Worm (Caenorhabditis elegans): ENCODE data around the gene bath-47.
"Not testable (repeated sequence)": the region's sequence is repeated elsewhere in the genome, so short reads cannot be mapped to it uniquely, and the experiment has no call there.

Gene bath-47

ce11 chrII:1636392-1636791 lies 34.8 kb downstream of the bath-47 start, which contains the start of gene srg-20:
TSS of gene srg-20 (plus strand) at chrII:1636692.
- TF ChIP-seq scrt-1 (GFP tag; IDR thresholded peaks at IDR 0.05); B0310.2 (tag; optimal IDR thresholded peaks at IDR 0.05); hmg-4 (GFP tag; optimal IDR thresholded peaks at IDR 0.05): not testable (repeated sequence)

- TF ChIP-seq tra-4 (tag; optimal IDR thresholded peaks at IDR 0.05) (no peak), hmg-4 (GFP tag; optimal IDR thresholded peaks at IDR 0.05) (no peak), ets-7 (tag; optimal IDR thresholded peaks at IDR 0.05) (no peak), flt-1 (GFP tag; IDR thresholded peaks at IDR 0.05) (no peak), ceh-36 (tag; optimal IDR thresholded peaks at IDR 0.05) (no peak), ceh-13 (GFP tag; optimal IDR thresholded peaks at IDR 0.05) (no peak), pes-1 (GFP tag; IDR thresholded peaks at IDR 0.05) (no peak), sea-1 (GFP tag; conservative IDR thresholded peaks at IDR 0.05) (no peak), hmbx-1 (tag; optimal IDR thresholded peaks at IDR 0.05) (no peak), F13C5.2 (tag; optimal IDR thresholded peaks at IDR 0.05) (no peak), aly-1 (tag; optimal IDR thresholded peaks at IDR 0.05) (no peak), B0310.2 (tag; optimal IDR thresholded peaks at IDR 0.05) (no peak), scrt-1 (GFP tag; IDR thresholded peaks at IDR 0.05) (no peak), ama-1 (optimal IDR thresholded peaks at IDR 0.05) (no peak), tbx-37 (GFP tag; conservative IDR thresholded peaks at IDR 0.05) (no peak), tbx-11 (GFP tag; IDR thresholded peaks at IDR 0.05) (no peak), hnd-1 (tag; optimal IDR thresholded peaks at IDR 0.05) (no peak)
Observed at ce11 chrII:1640496-1640895, 38.9 kb downstream of the bath-47 start, which contains the start of gene srh-72. TSS of gene srh-72 (minus strand) at chrII:1640596.

DNA sequence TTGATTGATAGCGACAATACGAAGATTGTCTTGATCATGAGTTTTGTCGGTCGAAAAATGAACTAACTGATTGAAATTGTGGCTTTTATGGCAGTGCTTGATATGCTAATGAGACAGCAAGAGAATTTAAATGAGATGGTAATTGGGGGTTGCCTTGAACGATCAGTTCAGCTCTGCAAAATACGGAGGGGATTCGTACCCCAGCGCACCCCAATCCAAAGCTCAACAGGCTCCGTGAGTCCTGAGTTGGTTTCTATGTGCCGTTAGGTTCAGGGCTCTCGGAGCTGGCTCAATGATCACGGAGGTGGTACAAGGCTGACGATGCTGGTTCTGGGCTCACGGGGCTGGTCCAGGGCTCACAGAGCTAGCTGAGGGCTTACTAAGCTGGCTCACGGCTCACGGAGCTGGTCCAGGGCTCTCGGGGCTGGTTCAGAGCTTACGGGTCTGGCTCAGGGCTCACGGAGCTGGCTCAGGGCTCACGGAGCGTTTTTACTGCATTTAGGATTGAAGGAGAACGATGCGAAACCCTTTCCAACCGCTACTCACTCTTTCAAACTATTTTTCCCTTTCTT lies 43.3 kb downstream of the bath-47 start, which contains the start of gene ZC204.6:
TSS of gene ZC204.6 (minus strand) at position 51 of the 572 bp plus-strand sequence.
- no peak for TF ChIP-seq ceh-36 (tag; optimal IDR thresholded peaks at IDR 0.05)

- TF ChIP-seq ceh-13 (GFP tag; optimal IDR thresholded peaks at IDR 0.05) (no peak), ama-1 (optimal IDR thresholded peaks at IDR 0.05) (no peak), B0310.2 (tag; optimal IDR thresholded peaks at IDR 0.05) (no peak), tbx-37 (GFP tag; conservative IDR thresholded peaks at IDR 0.05) (no peak), ets-7 (tag; optimal IDR thresholded peaks at IDR 0.05) (no peak), hmbx-1 (tag; optimal IDR thresholded peaks at IDR 0.05) (no peak), tra-4 (tag; optimal IDR thresholded peaks at IDR 0.05) (no peak), aly-1 (tag; optimal IDR thresholded peaks at IDR 0.05) (no peak), flt-1 (GFP tag; IDR thresholded peaks at IDR 0.05) (no peak), pes-1 (GFP tag; IDR thresholded peaks at IDR 0.05) (no peak), F13C5.2 (tag; optimal IDR thresholded peaks at IDR 0.05) (no peak), ceh-36 (tag; optimal IDR thresholded peaks at IDR 0.05) (no peak), sea-1 (GFP tag; conservative IDR thresholded peaks at IDR 0.05) (no peak), hmg-4 (GFP tag; optimal IDR thresholded peaks at IDR 0.05) (no peak), tbx-11 (GFP tag; IDR thresholded peaks at IDR 0.05) (no peak)
Observed at ce11 chrII:1646199-1646598, 44.6 kb downstream of the bath-47 start, which contains the start of gene ZC204.17. TSS of gene ZC204.17 (minus strand) at chrII:1646299.

ce11 chrII:1648768-1649167 lies 47.2 kb downstream of the bath-47 start, which contains the start of gene fbxb-21:
TSS of gene fbxb-21 (minus strand) at chrII:1648868.
- no peak for TF ChIP-seq F13C5.2 (tag; optimal IDR thresholded peaks at IDR 0.05)
- no peak for TF ChIP-seq hnd-1 (tag; optimal IDR thresholded peaks at IDR 0.05)
- no peak for TF ChIP-seq tbx-11 (GFP tag; IDR thresholded peaks at IDR 0.05)
- TF ChIP-seq tbx-37 (GFP tag; conservative IDR thresholded peaks at IDR 0.05) = no peak
- no peak for TF ChIP-seq aly-1 (tag; optimal IDR thresholded peaks at IDR 0.05)
- TF ChIP-seq tra-4 (tag; optimal IDR thresholded peaks at IDR 0.05) = no peak
- TF ChIP-seq scrt-1 (GFP tag; IDR thresholded peaks at IDR 0.05) = no peak

- no peak for TF ChIP-seq ceh-13 (GFP tag; optimal IDR thresholded peaks at IDR 0.05)
- TF ChIP-seq hnd-1 (tag; optimal IDR thresholded peaks at IDR 0.05) = no peak
- no peak for TF ChIP-seq tbx-37 (GFP tag; conservative IDR thresholded peaks at IDR 0.05)
- no peak for TF ChIP-seq ets-7 (tag; optimal IDR thresholded peaks at IDR 0.05)
- TF ChIP-seq ceh-36 (tag; optimal IDR thresholded peaks at IDR 0.05) = no peak
- TF ChIP-seq B0310.2 (tag; optimal IDR thresholded peaks at IDR 0.05) = no peak
- TF ChIP-seq hmg-4 (GFP tag; optimal IDR thresholded peaks at IDR 0.05) = no peak
- no peak for TF ChIP-seq pes-1 (GFP tag; IDR thresholded peaks at IDR 0.05)
- TF ChIP-seq scrt-1 (GFP tag; IDR thresholded peaks at IDR 0.05) = no peak
- TF ChIP-seq flt-1 (GFP tag; IDR thresholded peaks at IDR 0.05) = no peak
- no peak for TF ChIP-seq tbx-11 (GFP tag; IDR thresholded peaks at IDR 0.05)
Observed at ce11 chrII:1650502-1650901, 48.9 kb downstream of the bath-47 start, which contains the start of gene fbxb-20. TSS of gene fbxb-20 (minus strand) at chrII:1650602.

DNA sequence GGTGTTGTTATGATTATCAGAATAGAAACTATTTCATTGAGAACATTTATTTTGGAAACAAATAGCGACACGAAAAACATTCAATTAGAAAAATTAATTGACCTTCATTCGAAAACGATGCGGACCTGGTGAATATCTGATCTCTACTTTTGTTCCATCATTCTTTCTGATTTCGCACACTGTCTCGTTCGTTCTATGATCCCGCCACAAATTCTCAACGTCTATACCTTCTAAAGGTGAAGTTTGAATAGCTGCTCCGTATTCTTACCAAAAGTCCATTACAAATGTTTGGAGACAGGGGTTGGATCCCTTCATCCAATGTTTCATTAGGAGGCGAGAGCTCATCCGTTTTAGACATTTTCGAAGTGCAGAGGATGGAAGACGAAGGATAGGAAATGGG lies 50.2 kb downstream of the bath-47 start, which contains the start of gene fbxb-16:
TSS of gene fbxb-16 (minus strand) at position 101 of the 400 bp plus-strand sequence.
- TF ChIP-seq ets-7 (tag; optimal IDR thresholded peaks at IDR 0.05) = no peak
- TF ChIP-seq aly-1 (tag; optimal IDR thresholded peaks at IDR 0.05) = no peak
- no peak for TF ChIP-seq ceh-36 (tag; optimal IDR thresholded peaks at IDR 0.05)
- no peak for TF ChIP-seq hnd-1 (tag; optimal IDR thresholded peaks at IDR 0.05)

- TF ChIP-seq ets-7 (tag; optimal IDR thresholded peaks at IDR 0.05) = no peak
- TF ChIP-seq aly-1 (tag; optimal IDR thresholded peaks at IDR 0.05) = no peak
- TF ChIP-seq B0310.2 (tag; optimal IDR thresholded peaks at IDR 0.05) = no peak
- no peak for TF ChIP-seq ceh-36 (tag; optimal IDR thresholded peaks at IDR 0.05)
- no peak for TF ChIP-seq sea-1 (GFP tag; conservative IDR thresholded peaks at IDR 0.05)
Observed at ce11 chrII:1653397-1653796, 51.8 kb downstream of the bath-47 start, which contains the start of gene fbxb-15. TSS of gene fbxb-15 (minus strand) at chrII:1653497.

Data from whole organism, early embryonic.